Worm (Caenorhabditis elegans) whole organism, late embryonic: ENCODE measurements around the gene ptc-3.

Experiments used
- ceh-48 ChIP-seq: sonication (generic microtip); optimal IDR thresholded peaks from 2 replicates; lab custom pipeline; 2016; ENCODE audit warnings: missing genetic modification characterization, inconsistent platforms, missing compliant biosample characterization
- elt-2 ChIP-seq: sonication (generic microtip); optimal IDR thresholded peaks from 2 replicates; lab custom pipeline; 2016; ENCODE audit warnings: missing genetic modification reagents, missing genetic modification characterization, missing compliant biosample characterization
- lin-11 ChIP-seq: fragments of 200-800 bp; sonication (Bioruptor generic); optimal IDR thresholded peaks from 2 replicates; lab custom pipeline; 2018; ENCODE audit warnings: mild to moderate bottlenecking, missing genetic modification characterization, missing compliant biosample characterization

ce11 chrII:2853767-2854166 is 1.4 kb upstream of the ptc-3 start:
- no peak for TF ChIP-seq ceh-48 (tag; lab: Kevin White, UChicago)
- no peak for TF ChIP-seq elt-2 (tag; lab: Kevin White, UChicago)
- no peak for TF ChIP-seq lin-11 (tag; lab: Kevin White, UChicago)
